Worm (Caenorhabditis elegans): ENCODE data around the gene F27E5.7.

DNA sequence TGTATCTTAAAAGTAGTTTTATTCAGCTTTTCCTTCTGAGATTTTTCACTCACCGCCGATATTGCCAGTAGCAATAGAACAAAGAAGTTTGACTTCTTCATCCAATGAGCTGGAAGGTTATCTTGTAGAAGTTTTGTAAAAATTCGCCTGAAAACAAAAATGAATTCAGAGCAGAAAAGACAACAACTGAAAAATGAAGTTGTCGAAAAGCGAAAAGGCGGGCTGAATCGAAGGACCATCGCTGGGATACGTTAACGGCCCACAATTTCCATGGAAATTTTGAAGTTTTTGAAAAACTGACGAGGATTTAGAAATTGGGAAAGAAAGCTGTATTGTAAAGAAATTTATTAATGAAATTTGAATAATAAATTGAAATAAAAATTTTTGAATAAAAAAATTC is 840 bp upstream of the F27E5.7 start, which contains the start of gene lov-1:
- TF ChIP-seq fkh-2 (tag; optimal IDR thresholded peaks at IDR 0.05) (no peak), ama-1 (optimal IDR thresholded peaks at IDR 0.05) (no peak), ztf-4 (tag; optimal IDR thresholded peaks at IDR 0.05) (no peak), snpc-4 (tag; optimal IDR thresholded peaks at IDR 0.05) (no peak), skn-1 (tag; optimal IDR thresholded peaks at IDR 0.05) (no peak), unc-39 (tag; optimal IDR thresholded peaks at IDR 0.05) (no peak), jun-1 (tag; optimal IDR thresholded peaks at IDR 0.05) (no peak), nhr-77 (tag; optimal IDR thresholded peaks at IDR 0.05) (no peak), ZK546.5 (tag; optimal IDR thresholded peaks at IDR 0.05) (no peak), pha-4 (tag; optimal IDR thresholded peaks at IDR 0.05) (no peak)
